Worm (Caenorhabditis elegans): ENCODE measurements around the gene B0336.13.

B0336.13 gene

ce11 chrIII:5665710-5666109 lies 28.1 kb upstream of the B0336.13 start:
- TF ChIP-seq fos-1 (tag; optimal IDR thresholded peaks at IDR 0.05) (no peak), dmd-4 (tag; optimal IDR thresholded peaks at IDR 0.05) (no peak), lin-13 (GFP tag; optimal IDR thresholded peaks at IDR 0.05) (no peak), blmp-1 (tag; optimal IDR thresholded peaks at IDR 0.05; ENCODE audit: insufficient read depth) (no peak), lin-11 (tag; optimal IDR thresholded peaks at IDR 0.05) (no peak), F13H6.1 (tag; optimal IDR thresholded peaks at IDR 0.05) (no peak)

- TF ChIP-seq nhr-12 (tag; optimal IDR thresholded peaks at IDR 0.05) = no peak
- no peak for TF ChIP-seq sma-9 (GFP tag; optimal IDR thresholded peaks at IDR 0.05)
- no peak for TF ChIP-seq sma-9 (tag; optimal IDR thresholded peaks at IDR 0.05)
- no peak for TF ChIP-seq snpc-4 (tag; optimal IDR thresholded peaks at IDR 0.05)
- no peak for TF ChIP-seq nhr-6 (tag; optimal IDR thresholded peaks at IDR 0.05)
- no peak for TF ChIP-seq lsy-2 (tag; optimal IDR thresholded peaks at IDR 0.05)
- no peak for TF ChIP-seq aly-2 (tag; optimal IDR thresholded peaks at IDR 0.05)
- no peak for TF ChIP-seq elt-3 (tag; optimal IDR thresholded peaks at IDR 0.05)
- TF ChIP-seq nhr-129 (tag; optimal IDR thresholded peaks at IDR 0.05) = peak; percentile 15
- no peak for TF ChIP-seq mbf-1 (tag; optimal IDR thresholded peaks at IDR 0.05)
- TF ChIP-seq ZK546.5 (tag; optimal IDR thresholded peaks at IDR 0.05) = no peak
- no peak for TF ChIP-seq egl-27 (tag; optimal IDR thresholded peaks at IDR 0.05)
- no peak for TF ChIP-seq peb-1 (tag; optimal IDR thresholded peaks at IDR 0.05)
- peak; percentile 65 for TF ChIP-seq ceh-16 (tag; optimal IDR thresholded peaks at IDR 0.05)
- TF ChIP-seq unc-55 (GFP tag; optimal IDR thresholded peaks at IDR 0.05) = no peak
- peak; percentile 5 for TF ChIP-seq F13H6.1 (tag; optimal IDR thresholded peaks at IDR 0.05)
- TF ChIP-seq R02D3.7 (tag; optimal IDR thresholded peaks at IDR 0.05) = no peak
- no peak for TF ChIP-seq lin-11 (tag; optimal IDR thresholded peaks at IDR 0.05)
- no peak for TF ChIP-seq lin-39 (tag; optimal IDR thresholded peaks at IDR 0.05)
- no peak for TF ChIP-seq nhr-11 (tag; optimal IDR thresholded peaks at IDR 0.05)
- peak; percentile 49 for TF ChIP-seq fos-1 (tag; optimal IDR thresholded peaks at IDR 0.05)
- no peak for TF ChIP-seq sma-3 (GFP tag; optimal IDR thresholded peaks at IDR 0.05)
- TF ChIP-seq nhr-10 (tag; optimal IDR thresholded peaks at IDR 0.05) = no peak
- TF ChIP-seq ztf-1 (GFP tag; conservative IDR thresholded peaks at IDR 0.05) = no peak
- no peak for TF ChIP-seq ztf-4 (tag; optimal IDR thresholded peaks at IDR 0.05)
- no peak for TF ChIP-seq unc-62 (GFP tag; optimal IDR thresholded peaks at IDR 0.05)
- TF ChIP-seq crh-2 (tag; optimal IDR thresholded peaks at IDR 0.05) = peak; percentile 32
- no peak for TF ChIP-seq blmp-1 (tag; optimal IDR thresholded peaks at IDR 0.05; ENCODE audit: insufficient read depth)
- peak; percentile 34 for TF ChIP-seq C34F6.9 (tag; optimal IDR thresholded peaks at IDR 0.05)
- TF ChIP-seq nhr-237 (tag; optimal IDR thresholded peaks at IDR 0.05) = no peak
- no peak for TF ChIP-seq ztf-11 (tag; optimal IDR thresholded peaks at IDR 0.05)
- no peak for TF ChIP-seq nhr-21 (tag; optimal IDR thresholded peaks at IDR 0.05)
- TF ChIP-seq unc-39 (tag; optimal IDR thresholded peaks at IDR 0.05) = no peak
- no peak for TF ChIP-seq gmeb-1 (tag; optimal IDR thresholded peaks at IDR 0.05)
- TF ChIP-seq lin-13 (GFP tag; optimal IDR thresholded peaks at IDR 0.05) = no peak
- TF ChIP-seq Y55F3AM.14 (GFP tag; optimal IDR thresholded peaks at IDR 0.05) = no peak
- TF ChIP-seq skn-1 (tag; optimal IDR thresholded peaks at IDR 0.05) = no peak
- no peak for TF ChIP-seq elt-1 (tag; optimal IDR thresholded peaks at IDR 0.05)
- TF ChIP-seq nhr-23 (tag; optimal IDR thresholded peaks at IDR 0.05) = no peak
- TF ChIP-seq dmd-4 (tag; optimal IDR thresholded peaks at IDR 0.05) = no peak
- TF ChIP-seq nhr-77 (tag; optimal IDR thresholded peaks at IDR 0.05) = no peak
- peak; percentile 31 for TF ChIP-seq nhr-25 (tag; optimal IDR thresholded peaks at IDR 0.05)
- no peak for TF ChIP-seq sem-4 (tag; optimal IDR thresholded peaks at IDR 0.05)
- TF ChIP-seq alr-1 (tag; optimal IDR thresholded peaks at IDR 0.05) = no peak
- TF ChIP-seq zag-1 (tag; optimal IDR thresholded peaks at IDR 0.05) = no peak
- TF ChIP-seq ceh-82 (tag; optimal IDR thresholded peaks at IDR 0.05) = no peak
- no peak for TF ChIP-seq ama-1 (optimal IDR thresholded peaks at IDR 0.05)
- no peak for TF ChIP-seq mdl-1 (tag; optimal IDR thresholded peaks at IDR 0.05)
- TF ChIP-seq mab-5 (tag; optimal IDR thresholded peaks at IDR 0.05) = no peak
These were observed 25.8 kb upstream of the B0336.13 start for ce11 chrIII:5667952-5668489.

Measured in whole organism, L2 larva.